Worm (Caenorhabditis elegans): ENCODE results near the gene F09C12.8.

DNA sequence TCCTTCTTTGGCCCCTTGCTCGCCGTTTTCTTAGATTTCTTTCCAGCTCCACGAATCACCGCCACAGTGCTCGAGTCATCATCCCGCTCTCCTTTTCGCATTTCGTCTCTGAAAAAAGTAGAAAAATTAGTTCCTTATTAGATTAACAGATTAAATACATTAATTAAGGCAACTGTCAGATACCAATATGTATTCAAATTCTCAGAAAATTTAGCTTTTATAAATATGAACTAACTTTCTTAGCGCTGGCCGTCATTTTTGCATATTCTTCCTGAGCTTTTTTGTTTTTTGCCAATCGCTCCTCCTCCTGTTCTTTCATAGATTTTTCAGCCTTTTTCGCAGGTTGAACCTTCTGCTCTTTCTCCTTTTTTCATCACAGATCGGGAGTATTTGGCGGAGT lies 12.5 kb upstream of the F09C12.8 start, which contains the start of gene C04G6.6:
- TF ChIP-seq C34F6.9 (tag; optimal IDR thresholded peaks at IDR 0.05) (no peak), R02D3.7 (tag; optimal IDR thresholded peaks at IDR 0.05) (no peak), ZK546.5 (tag; optimal IDR thresholded peaks at IDR 0.05) (no peak), lin-13 (GFP tag; optimal IDR thresholded peaks at IDR 0.05) (no peak), nhr-25 (tag; optimal IDR thresholded peaks at IDR 0.05) (no peak), nhr-23 (tag; optimal IDR thresholded peaks at IDR 0.05) (no peak), lsy-2 (tag; optimal IDR thresholded peaks at IDR 0.05) (no peak), egl-27 (tag; optimal IDR thresholded peaks at IDR 0.05) (no peak), unc-39 (tag; optimal IDR thresholded peaks at IDR 0.05) (no peak)
